Fruit fly (Drosophila melanogaster) S2 (cell line): ENCODE measurements around the gene ova.

Experiments used
- CG8478 ChIP-seq: fragments of >200 bp; optimal IDR thresholded peaks from 2 replicates; lab custom pipeline; 2018
- CTCF ChIP-seq, 2 experiments: fragments of >200 bp; optimal IDR thresholded peaks; 2 replicates each; lab custom pipeline; 2018

dm6 chr2L:10220501-10221386, 10.7 kb downstream of the ova start, which contains the start of the genes Npc1a and Prosalpha6:
- no peak for TF ChIP-seq CTCF (optimal IDR thresholded peaks at IDR 0.05; lab: Kevin White, UChicago)
- TF ChIP-seq CG8478: no peak
